Worm (Caenorhabditis elegans) whole organism, late embryonic: ENCODE measurements around the gene pch-2.

Experiments
- C38D4.7 ChIP-seq: fragments of 200-800 bp; sonication (Bioruptor generic); optimal IDR thresholded peaks from 2 replicates; lab custom pipeline; 2018; ENCODE audit warnings: mild to moderate bottlenecking, missing genetic modification characterization, moderate library complexity, missing compliant biosample characterization
- F13H6.1 ChIP-seq: sonication (generic microtip); optimal IDR thresholded peaks from 2 replicates; lab custom pipeline; 2016; ENCODE audit warnings: missing genetic modification characterization, missing compliant biosample characterization
- K02D7.2 ChIP-seq: sonication (generic microtip); optimal IDR thresholded peaks from 2 replicates; lab custom pipeline; 2017; ENCODE audit warnings: mild to moderate bottlenecking, missing genetic modification characterization, missing compliant biosample characterization
- T23F11.4 ChIP-seq: fragments of 200-800 bp; sonication (Bioruptor generic); optimal IDR thresholded peaks from 2 replicates; lab custom pipeline; 2018; ENCODE audit warnings: mild to moderate bottlenecking, missing genetic modification characterization, missing compliant biosample characterization
- Y22D7AL.16 ChIP-seq: sonication (generic microtip); optimal IDR thresholded peaks from 2 replicates; lab custom pipeline; 2016; ENCODE audit warnings: missing genetic modification characterization, missing compliant biosample characterization
- ahr-1 ChIP-seq: sonication (generic microtip); optimal IDR thresholded peaks from 2 replicates; lab custom pipeline; 2016; ENCODE audit warnings: missing genetic modification characterization, missing compliant biosample characterization
- ama-1 ChIP-seq: fragments of 150-350 bp; optimal IDR thresholded peaks from 2 replicates; lab custom pipeline; 2014
- ceh-24 ChIP-seq: sonication (generic microtip); optimal IDR thresholded peaks from 2 replicates; lab custom pipeline; 2016; ENCODE audit warnings: mild to moderate bottlenecking, missing genetic modification characterization, missing compliant biosample characterization
- ceh-34 ChIP-seq: sonication (generic microtip); optimal IDR thresholded peaks from 2 replicates; lab custom pipeline; 2016; ENCODE audit warnings: mild to moderate bottlenecking, missing genetic modification characterization, missing compliant biosample characterization
- ceh-45 ChIP-seq: fragments of 200-800 bp; sonication (Bioruptor generic); IDR thresholded peaks from 2 replicates; pipeline ENCODE4 v1.3.6; 2022; ENCODE audit warnings: missing genetic modification reagents, missing genetic modification characterization, missing compliant biosample characterization
- ceh-9 ChIP-seq: sonication (generic microtip); optimal IDR thresholded peaks from 2 replicates; lab custom pipeline; 2016; ENCODE audit warnings: mild to moderate bottlenecking, missing genetic modification characterization, inconsistent platforms, missing compliant biosample characterization
- dmd-4 ChIP-seq: sonication (generic microtip); optimal IDR thresholded peaks from 2 replicates; lab custom pipeline; 2016; ENCODE audit warnings: borderline replicate concordance, missing genetic modification characterization, missing compliant biosample characterization
- dve-1 ChIP-seq: sonication (generic microtip); optimal IDR thresholded peaks from 2 replicates; lab custom pipeline; 2017; ENCODE audit warnings: antibody characterized with exemption, mild to moderate bottlenecking, missing genetic modification characterization, missing compliant biosample characterization
- elt-2 ChIP-seq: sonication (generic microtip); optimal IDR thresholded peaks from 2 replicates; lab custom pipeline; 2016; ENCODE audit warnings: missing genetic modification reagents, missing genetic modification characterization, missing compliant biosample characterization
- elt-4 ChIP-seq: sonication (generic microtip); optimal IDR thresholded peaks from 2 replicates; lab custom pipeline; 2016; ENCODE audit warnings: missing genetic modification characterization, missing compliant biosample characterization
- hlh-15 ChIP-seq: sonication (generic microtip); optimal IDR thresholded peaks from 2 replicates; lab custom pipeline; 2016; ENCODE audit warnings: missing genetic modification characterization, missing compliant biosample characterization
- hlh-30 ChIP-seq: sonication (generic microtip); optimal IDR thresholded peaks from 2 replicates; lab custom pipeline; 2017; ENCODE audit warnings: antibody characterized with exemption, missing genetic modification characterization, missing compliant biosample characterization; ENCODE audit not compliant: insufficient read depth
- hlh-6 ChIP-seq: sonication (generic microtip); optimal IDR thresholded peaks from 2 replicates; lab custom pipeline; 2016; ENCODE audit warnings: missing genotype, missing genetic modification characterization, missing compliant biosample characterization
- hlh-8 ChIP-seq: sonication (generic microtip); optimal IDR thresholded peaks from 2 replicates; lab custom pipeline; 2016; ENCODE audit warnings: missing genotype, missing genetic modification characterization, missing compliant biosample characterization
- madf-2 ChIP-seq: sonication (generic microtip); optimal IDR thresholded peaks from 2 replicates; lab custom pipeline; 2017; ENCODE audit warnings: missing genetic modification characterization, missing compliant biosample characterization
- nfya-1 ChIP-seq: sonication (generic microtip); optimal IDR thresholded peaks from 2 replicates; lab custom pipeline; 2017; ENCODE audit warnings: missing genetic modification characterization, mild to moderate bottlenecking, missing compliant biosample characterization, antibody characterized with exemption, moderate library complexity
- odd-2 ChIP-seq: sonication (generic microtip); optimal IDR thresholded peaks from 2 replicates; lab custom pipeline; 2017; ENCODE audit warnings: antibody characterized with exemption, mild to moderate bottlenecking, missing genetic modification characterization, missing compliant biosample characterization
- pha-2 ChIP-seq: sonication (generic microtip); optimal IDR thresholded peaks from 2 replicates; lab custom pipeline; 2017; ENCODE audit warnings: mild to moderate bottlenecking, missing genetic modification characterization, missing compliant biosample characterization
- pha-4 ChIP-seq: fragments of 150-350 bp; optimal IDR thresholded peaks from 2 replicates; lab custom pipeline; 2018; ENCODE audit warnings: missing biosample characterization, missing genetic modification reagents, missing genetic modification characterization
- pqm-1 ChIP-seq: sonication (generic microtip); optimal IDR thresholded peaks from 2 replicates; lab custom pipeline; 2016; ENCODE audit warnings: missing genetic modification characterization, missing compliant biosample characterization
- ref-2 ChIP-seq: sonication (generic microtip); optimal IDR thresholded peaks from 2 replicates; lab custom pipeline; 2016; ENCODE audit warnings: missing genetic modification characterization, missing compliant biosample characterization
- rnt-1 ChIP-seq: sonication (generic microtip); optimal IDR thresholded peaks from 2 replicates; lab custom pipeline; 2016; ENCODE audit warnings: missing genetic modification characterization, missing compliant biosample characterization
- syd-9 ChIP-seq: sonication (generic microtip); optimal IDR thresholded peaks from 2 replicates; lab custom pipeline; 2016; ENCODE audit warnings: mild to moderate bottlenecking, missing genetic modification characterization, moderate library complexity, missing compliant biosample characterization
- ttx-3 ChIP-seq: sonication (generic microtip); optimal IDR thresholded peaks from 2 replicates; lab custom pipeline; 2016; ENCODE audit warnings: missing genetic modification reagents, missing genetic modification characterization, missing compliant biosample characterization
- unc-55 ChIP-seq: sonication (generic microtip); optimal IDR thresholded peaks from 2 replicates; lab custom pipeline; 2017; ENCODE audit warnings: missing biosample characterization, missing genetic modification reagents, missing genetic modification characterization
- zip-5 ChIP-seq: sonication (generic microtip); optimal IDR thresholded peaks from 2 replicates; lab custom pipeline; 2016; ENCODE audit warnings: missing genetic modification characterization, missing compliant biosample characterization

The pch-2 gene

ce11 chrII:8137379-8137778, 20.8 kb upstream of the pch-2 start (continued):
- TF ChIP-seq hlh-30 (tag; lab: Kevin White, UChicago) (no peak), hlh-8 (tag; lab: Kevin White, UChicago) (peak; percentile 46)

- TF ChIP-seq ceh-34 (tag; lab: Kevin White, UChicago) (no peak), ceh-45 (no peak), K02D7.2 (tag; lab: Kevin White, UChicago) (no peak), ahr-1 (tag; lab: Kevin White, UChicago) (no peak), pha-4 (tag; lab: Kevin White, UChicago) (no peak), elt-2 (tag; lab: Kevin White, UChicago) (no peak), rnt-1 (tag; lab: Kevin White, UChicago) (no peak), nfya-1 (tag; lab: Kevin White, UChicago) (no peak)
- TF ChIP-seq, all 69 proteins: peak for 0
Measured at ce11 chrII:8138015-8138546, 20.1 kb upstream of the pch-2 start, which contains the start of gene cdc-48.2. Gene cdc-48.2 (plus strand): TSS chrII:8138496.

ce11 chrII:8141135-8141534, 17.0 kb upstream of the pch-2 start:
- TF ChIP-seq ref-2, result no peak
- TF ChIP-seq rnt-1 (tag; lab: Kevin White, UChicago), result no peak
- no peak for TF ChIP-seq pqm-1
- no peak for TF ChIP-seq madf-2 (tag; lab: Kevin White, UChicago)
- TF ChIP-seq ttx-3 (tag; lab: Kevin White, UChicago), result no peak
- no peak for TF ChIP-seq ceh-24 (tag; lab: Kevin White, UChicago)
- no peak for TF ChIP-seq C38D4.7 (GFP tag; lab: Kevin White, UChicago)
- no peak for TF ChIP-seq syd-9 (tag; lab: Kevin White, UChicago)
- no peak for TF ChIP-seq ceh-45
- no peak for TF ChIP-seq F13H6.1
- no peak for TF ChIP-seq unc-55 (GFP tag; lab: Kevin White, UChicago)
- TF ChIP-seq zip-5, result no peak
- no peak for TF ChIP-seq elt-4 (tag; lab: Kevin White, UChicago)
- TF ChIP-seq T23F11.4 (GFP tag; lab: Kevin White, UChicago), result no peak
- no peak for TF ChIP-seq pha-2 (tag; lab: Kevin White, UChicago)
- TF ChIP-seq, all 69 proteins: peak for 0

ce11 chrII:8143278-8143931, 14.7 kb upstream of the pch-2 start, which contains the start of the genes ints-11 and rpl-10:
Gene ints-11 (minus strand): TSS chrII:8143478.
Gene rpl-10 (plus strand): TSS chrII:8143881.
- TF ChIP-seq dve-1 (tag; lab: Kevin White, UChicago) (peak; percentile 4), dmd-4 (no peak), ceh-9 (tag; lab: Kevin White, UChicago) (no peak), nfya-1 (tag; lab: Kevin White, UChicago) (peak; percentile 51), hlh-6 (tag; lab: Kevin White, UChicago) (no peak), ceh-34 (tag; lab: Kevin White, UChicago) (no peak), hlh-15 (tag; lab: Kevin White, UChicago) (no peak)

ce11 chrII:8144543-8144942, 13.6 kb upstream of the pch-2 start, which contains the start of gene F10B5.2:
Gene F10B5.2 (plus strand): TSS chrII:8144762.
- TF ChIP-seq ama-1 (lab: Kevin White, UChicago) (no peak), odd-2 (tag; lab: Kevin White, UChicago) (no peak)
- TF ChIP-seq, all 69 proteins: peak for 0

- TF ChIP-seq hlh-6 (tag; lab: Kevin White, UChicago) (no peak), ceh-45 (no peak), K02D7.2 (tag; lab: Kevin White, UChicago) (no peak), ceh-24 (tag; lab: Kevin White, UChicago) (no peak), T23F11.4 (GFP tag; lab: Kevin White, UChicago) (no peak), Y22D7AL.16 (tag; lab: Kevin White, UChicago) (no peak)
Measured at ce11 chrII:8149930-8150329, 8.2 kb upstream of the pch-2 start, which contains the start of gene F10B5.3. Gene F10B5.3 (minus strand): TSS chrII:8150030.
